Worm (Caenorhabditis elegans): ENCODE measurements around the gene crn-5.

The crn-5 gene

DNA sequence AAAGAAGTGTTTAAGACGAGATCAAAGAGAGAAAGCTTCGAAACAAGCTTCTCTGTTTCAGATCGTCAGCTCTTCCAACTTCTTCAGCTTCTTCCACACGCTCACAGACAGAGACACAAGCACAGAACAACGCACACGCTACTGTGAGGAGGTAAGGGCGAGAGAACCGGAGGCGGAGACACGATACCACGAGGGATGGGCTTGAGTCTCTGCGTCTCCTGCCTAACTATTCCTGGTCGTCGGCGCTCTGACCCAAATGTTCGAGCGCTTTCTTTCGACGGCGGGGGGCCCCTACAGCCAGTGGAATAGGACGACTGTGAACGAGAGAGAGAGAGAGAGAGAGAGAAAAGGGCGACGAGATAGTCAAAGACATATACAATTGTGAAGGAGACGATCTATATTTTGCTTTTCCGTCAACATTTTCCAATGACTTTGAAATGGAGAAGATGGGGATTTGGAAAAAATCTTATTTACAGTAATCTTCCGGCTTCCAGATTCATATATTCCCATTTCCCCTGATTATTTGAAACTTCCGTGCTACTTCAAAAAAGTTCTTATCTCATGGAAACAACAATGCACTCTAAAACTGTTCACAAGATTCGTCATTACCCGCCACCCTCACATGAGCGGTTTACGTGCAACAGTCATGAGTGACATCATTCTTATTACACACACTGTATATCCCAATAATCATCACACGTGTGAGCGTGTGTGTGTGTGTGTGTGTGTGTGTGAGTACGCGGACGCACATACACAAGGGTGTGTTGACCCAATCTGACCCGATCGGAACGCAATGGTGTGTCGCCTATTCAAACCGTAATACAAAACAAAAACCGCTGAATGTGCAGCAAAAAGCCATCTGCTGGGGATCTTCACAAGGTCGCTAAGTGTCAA, 43.5 kb upstream of the crn-5 start (continued):
- TF ChIP-seq mef-2 (tag; optimal IDR thresholded peaks at IDR 0.05) (peak; percentile 45), mdl-1 (tag; optimal IDR thresholded peaks at IDR 0.05) (peak; percentile 85 to 95), alr-1 (tag; optimal IDR thresholded peaks at IDR 0.05; ENCODE audit: borderline replicate concordance) (no peak), lin-35 (GFP tag; optimal IDR thresholded peaks at IDR 0.05) (peak; percentile 72 to 77), lin-39 (tag; optimal IDR thresholded peaks at IDR 0.05) (no peak), ceh-88 (GFP tag; IDR thresholded peaks at IDR 0.05) (peak; percentile 64), sox-4 (tag; optimal IDR thresholded peaks at IDR 0.05) (peak; percentile 36), lir-3 (tag; optimal IDR thresholded peaks at IDR 0.05; ENCODE audit: poor library complexity) (peak; percentile 34), ama-1 (optimal IDR thresholded peaks at IDR 0.05) (peak; percentile 97), vab-15 (tag; optimal IDR thresholded peaks at IDR 0.05) (no peak), swsn-7 (tag; optimal IDR thresholded peaks at IDR 0.05) (peak; percentile 90), egl-27 (tag; optimal IDR thresholded peaks at IDR 0.05) (peak in 1 of 2 experiments; percentile 56), irx-1 (tag; optimal IDR thresholded peaks at IDR 0.05) (peak; percentile 34), nhr-11 (tag; optimal IDR thresholded peaks at IDR 0.05) (peak; percentile 80), dpl-1 (GFP tag; optimal IDR thresholded peaks at IDR 0.05) (peak; percentile 44 to 59 (median 45)), unc-86 (tag; optimal IDR thresholded peaks at IDR 0.05) (peak; percentile 90), F16B12.6 (tag; optimal IDR thresholded peaks at IDR 0.05) (peak; percentile 29), skn-1 (tag; optimal IDR thresholded peaks at IDR 0.05) (peak; percentile 91), ceh-82 (tag; optimal IDR thresholded peaks at IDR 0.05) (peak; percentile 85 to 95 (median 94)), nhr-71 (tag; optimal IDR thresholded peaks at IDR 0.05) (peak; percentile 96), nhr-12 (tag; optimal IDR thresholded peaks at IDR 0.05) (no peak), dsc-1 (tag; optimal IDR thresholded peaks at IDR 0.05) (peak; percentile 57), nhr-47 (tag; optimal IDR thresholded peaks at IDR 0.05) (peak; percentile 89), nhr-85 (tag) (peak; percentile 92), lin-13 (GFP tag; optimal IDR thresholded peaks at IDR 0.05) (peak; percentile 94), ztf-11 (tag; optimal IDR thresholded peaks at IDR 0.05) (peak in 1 of 2 experiments; percentile 72), fkh-10 (GFP tag; optimal IDR thresholded peaks at IDR 0.05) (peak; percentile 89), blmp-1 (tag; optimal IDR thresholded peaks at IDR 0.05) (peak; percentile 46), nhr-76 (tag; optimal IDR thresholded peaks at IDR 0.05) (no peak), mep-1 (tag; optimal IDR thresholded peaks at IDR 0.05) (peak; percentile 48), pqm-1 (tag; optimal IDR thresholded peaks at IDR 0.05) (no peak), elt-3 (tag; optimal IDR thresholded peaks at IDR 0.05) (peak in 4 of 6 experiments; percentile 17 to 64 (median 50)), efl-1 (optimal IDR thresholded peaks at IDR 0.05) (peak; percentile 71 to 82), efl-1 (GFP tag; optimal IDR thresholded peaks at IDR 0.05 in 1 of 2) (peak; percentile 44 to 92)

DNA sequence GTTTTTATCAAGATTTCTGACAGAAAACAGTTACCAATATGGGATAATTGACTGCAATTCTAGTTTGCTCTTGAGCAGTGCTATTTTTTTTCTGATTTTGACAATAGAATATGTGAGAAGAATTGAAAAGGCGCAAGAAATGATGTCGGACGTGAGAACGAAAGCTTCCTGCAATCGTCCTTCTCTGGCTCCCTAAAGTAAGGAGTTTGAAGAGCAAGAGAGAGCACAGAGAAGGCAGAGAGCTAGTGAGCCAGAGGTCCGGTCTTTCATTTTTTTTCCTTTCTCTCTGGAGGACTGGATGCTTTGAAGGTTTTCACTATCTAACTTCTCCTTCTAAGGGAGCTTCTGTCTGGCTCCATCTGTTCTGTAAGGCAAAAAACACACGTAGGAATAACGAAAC, 42.4 kb upstream of the crn-5 start:
- no peak for TF ChIP-seq ztf-4 (tag; optimal IDR thresholded peaks at IDR 0.05)
- TF ChIP-seq unc-62 (GFP tag; optimal IDR thresholded peaks at IDR 0.05), result no peak
- no peak for TF ChIP-seq pqm-1 (tag; optimal IDR thresholded peaks at IDR 0.05)
- TF ChIP-seq nhr-28 (tag; optimal IDR thresholded peaks at IDR 0.05), result no peak
- TF ChIP-seq lsy-2 (tag; optimal IDR thresholded peaks at IDR 0.05), result peak in 1 of 2 experiments; percentile 44
- TF ChIP-seq elt-2 (tag; optimal IDR thresholded peaks at IDR 0.05), result no peak
- peak; percentile 15 for TF ChIP-seq nhr-85 (tag)
- no peak for TF ChIP-seq pag-3 (tag; optimal IDR thresholded peaks at IDR 0.05; ENCODE audit: borderline replicate concordance, insufficient read depth)
- no peak for TF ChIP-seq ets-5 (GFP tag; IDR thresholded peaks at IDR 0.05)
- TF ChIP-seq nhr-77 (tag; optimal IDR thresholded peaks at IDR 0.05), result no peak
- no peak for TF ChIP-seq C16A3.4 (tag; optimal IDR thresholded peaks at IDR 0.05)
- TF ChIP-seq nhr-84 (tag; optimal IDR thresholded peaks at IDR 0.05), result no peak
- TF ChIP-seq sptf-1 (tag; optimal IDR thresholded peaks at IDR 0.05), result peak; percentile 94
- TF ChIP-seq hlh-17 (GFP tag; optimal IDR thresholded peaks at IDR 0.05; ENCODE audit: borderline replicate concordance), result no peak
- TF ChIP-seq nhr-20 (tag; optimal IDR thresholded peaks at IDR 0.05), result no peak
- no peak for TF ChIP-seq fos-1 (tag; optimal IDR thresholded peaks at IDR 0.05)
- TF ChIP-seq nhr-237 (tag; optimal IDR thresholded peaks at IDR 0.05), result no peak
- TF ChIP-seq nhr-12 (tag; optimal IDR thresholded peaks at IDR 0.05), result no peak
- no peak for TF ChIP-seq nhr-76 (tag; optimal IDR thresholded peaks at IDR 0.05)
- TF ChIP-seq Y116A8C.19 (tag; optimal IDR thresholded peaks at IDR 0.05; ENCODE audit: borderline replicate concordance), result no peak
- TF ChIP-seq hpl-2 (GFP tag; optimal IDR thresholded peaks at IDR 0.05), result no peak
- no peak for TF ChIP-seq mep-1 (tag; optimal IDR thresholded peaks at IDR 0.05)
- TF ChIP-seq C34B4.2 (tag; optimal IDR thresholded peaks at IDR 0.05), result no peak

Data from whole organism, L1 larva.